Worm (Caenorhabditis elegans) whole organism, L1 larva: ENCODE data around the gene K05G3.1.
"Not testable (repeated sequence)": the region's sequence is repeated elsewhere in the genome, so short reads cannot be mapped to it uniquely, and the experiment has no call there.

Experiments used
- C04F5.9 ChIP-seq: sonication (generic microtip); optimal IDR thresholded peaks from 2 replicates; lab custom pipeline; 2016; ENCODE audit warnings: missing genetic modification characterization, missing compliant biosample characterization
- C16A3.4 ChIP-seq: fragments of 150-350 bp; optimal IDR thresholded peaks from 2 replicates; lab custom pipeline; 2014; ENCODE audit warnings: missing biosample characterization, missing genetic modification characterization
- C34B4.2 ChIP-seq: sonication (generic microtip); optimal IDR thresholded peaks from 2 replicates; lab custom pipeline; 2017; ENCODE audit warnings: mild to moderate bottlenecking, missing genetic modification characterization, missing compliant biosample characterization
- alr-1 ChIP-seq: fragments of 200-800 bp; sonication (Bioruptor generic); optimal IDR thresholded peaks from 2 replicates; lab custom pipeline; 2018; ENCODE audit warnings: borderline replicate concordance, mild to moderate bottlenecking, missing genetic modification characterization, missing compliant biosample characterization
- aly-2 ChIP-seq: fragments of 150-350 bp; optimal IDR thresholded peaks from 2 replicates; lab custom pipeline; 2014; ENCODE audit warnings: missing biosample characterization, missing genetic modification characterization
- blmp-1 ChIP-seq: fragments of 150-350 bp; optimal IDR thresholded peaks from 2 replicates; lab custom pipeline; 2014; ENCODE audit warnings: missing biosample characterization, missing genetic modification characterization
- ceh-88 ChIP-seq: fragments of 200-800 bp; sonication (Bioruptor generic); IDR thresholded peaks from 2 replicates; pipeline ENCODE4 v1.3.6; 2022; ENCODE audit warnings: missing genetic modification characterization, missing compliant biosample characterization
- dpl-1 ChIP-seq, 3 experiments: fragments of 150-350 bp in 2 of 3; sonication (generic microtip) in 1 of 3; optimal IDR thresholded peaks; 2 replicates each; lab custom pipeline; 2014 to 2017; ENCODE audit warnings: missing biosample characterization in 3 of 3, missing genetic modification characterization in 3 of 3, missing genetic modification reagents in 3 of 3
- efl-1 ChIP-seq, 4 experiments: fragments of 150-350 bp; optimal IDR thresholded peaks in 3 of 4; peaks in 1 of 4; 1 replicate in 1 of 4; 2 replicates in 3 of 4; lab custom pipeline; 2014; ENCODE audit warnings: missing biosample characterization in 2 of 4, missing genetic modification characterization in 2 of 4, missing genetic modification reagents in 2 of 4
- elt-2 ChIP-seq: sonication (generic microtip); optimal IDR thresholded peaks from 2 replicates; lab custom pipeline; 2016; ENCODE audit warnings: missing genetic modification characterization, mild to moderate bottlenecking, inconsistent platforms, missing compliant biosample characterization, missing genetic modification reagents
- elt-3 ChIP-seq, 6 experiments: fragments of 150-350 bp in 1 of 6; sonication (generic microtip); optimal IDR thresholded peaks; 2 replicates each; lab custom pipeline; 2017 to 2018; ENCODE audit warnings: missing biosample characterization in 6 of 6, missing genetic modification characterization in 6 of 6, inconsistent platforms in 1 of 6
- fkh-10 ChIP-seq: sonication (generic microtip); optimal IDR thresholded peaks from 2 replicates; lab custom pipeline; 2017; ENCODE audit warnings: missing biosample characterization, missing genetic modification reagents, missing genetic modification characterization
- fkh-4 ChIP-seq: sonication (generic microtip); optimal IDR thresholded peaks from 2 replicates; lab custom pipeline; 2016; ENCODE audit warnings: missing compliant biosample characterization, missing genetic modification characterization, borderline replicate concordance
- fkh-8 ChIP-seq: sonication (generic microtip); optimal IDR thresholded peaks from 2 replicates; lab custom pipeline; 2016; ENCODE audit warnings: mild to moderate bottlenecking, missing genetic modification characterization, missing compliant biosample characterization
- hlh-17 ChIP-seq: fragments of 200-800 bp; sonication (Bioruptor generic); optimal IDR thresholded peaks from 2 replicates; lab custom pipeline; 2018; ENCODE audit warnings: missing genetic modification characterization, mild to moderate bottlenecking, missing compliant biosample characterization, moderate library complexity, borderline replicate concordance
- isw-1 ChIP-seq: fragments of 200-800 bp; sonication (Bioruptor generic); IDR thresholded peaks from 2 replicates; pipeline ENCODE4 v1.3.6; 2022; ENCODE audit warnings: missing genetic modification characterization, missing compliant biosample characterization
- lin-35 ChIP-seq, 2 experiments: fragments of 150-350 bp; optimal IDR thresholded peaks; 2 replicates each; lab custom pipeline; 2014; ENCODE audit warnings: missing biosample characterization in 2 of 2, missing genetic modification characterization in 2 of 2, missing genetic modification reagents in 2 of 2
- lir-3 ChIP-seq: sonication (generic microtip); optimal IDR thresholded peaks from 2 replicates; lab custom pipeline; 2016; ENCODE audit warnings: mild to moderate bottlenecking, missing genetic modification characterization, moderate library complexity, missing compliant biosample characterization; ENCODE audit not compliant: poor library complexity
- mdl-1 ChIP-seq, 2 experiments: fragments of 150-350 bp; optimal IDR thresholded peaks; 2 replicates each; lab custom pipeline; 2014 to 2017; ENCODE audit warnings: missing biosample characterization in 2 of 2, missing genetic modification characterization in 2 of 2, inconsistent platforms in 1 of 2
- nhr-11 ChIP-seq: fragments of 150-350 bp; optimal IDR thresholded peaks from 2 replicates; lab custom pipeline; 2014; ENCODE audit warnings: missing biosample characterization, missing genetic modification characterization
- nhr-12 ChIP-seq: sonication (generic microtip); optimal IDR thresholded peaks from 2 replicates; lab custom pipeline; 2017; ENCODE audit warnings: missing biosample characterization, missing genetic modification characterization
- nhr-28 ChIP-seq: fragments of 150-350 bp; optimal IDR thresholded peaks from 2 replicates; lab custom pipeline; 2014; ENCODE audit warnings: missing biosample characterization, missing genetic modification characterization
- nhr-77 ChIP-seq: fragments of 150-350 bp; optimal IDR thresholded peaks from 2 replicates; lab custom pipeline; 2014; ENCODE audit warnings: missing biosample characterization, missing genetic modification characterization
- rnt-1 ChIP-seq: sonication (generic microtip); optimal IDR thresholded peaks from 2 replicates; lab custom pipeline; 2016; ENCODE audit warnings: mild to moderate bottlenecking, missing genetic modification characterization, moderate library complexity, missing compliant biosample characterization
- skn-1 ChIP-seq: fragments of 150-350 bp; optimal IDR thresholded peaks from 2 replicates; lab custom pipeline; 2014; ENCODE audit warnings: missing biosample characterization, missing genetic modification characterization
- snu-23 ChIP-seq: sonication (generic microtip); optimal IDR thresholded peaks from 2 replicates; lab custom pipeline; 2016; ENCODE audit warnings: missing genetic modification characterization, missing compliant biosample characterization
- sptf-1 ChIP-seq: fragments of 150-350 bp; optimal IDR thresholded peaks from 2 replicates; lab custom pipeline; 2014; ENCODE audit warnings: missing biosample characterization, missing genetic modification characterization
- tbx-2 ChIP-seq: sonication (generic microtip); optimal IDR thresholded peaks from 2 replicates; lab custom pipeline; 2016; ENCODE audit warnings: missing genetic modification characterization, missing compliant biosample characterization
- tlp-1 ChIP-seq: fragments of 150-350 bp; optimal IDR thresholded peaks from 2 replicates; lab custom pipeline; 2014; ENCODE audit warnings: missing biosample characterization, missing genetic modification characterization
- unc-130 ChIP-seq: fragments of 150-350 bp; optimal IDR thresholded peaks from 2 replicates; lab custom pipeline; 2017; ENCODE audit warnings: missing biosample characterization, missing genetic modification characterization, inconsistent platforms
- unc-62 ChIP-seq: fragments of 150-350 bp; optimal IDR thresholded peaks from 2 replicates; lab custom pipeline; 2014; ENCODE audit warnings: missing biosample characterization, missing genetic modification reagents, missing genetic modification characterization
- unc-86 ChIP-seq: sonication (generic microtip); optimal IDR thresholded peaks from 2 replicates; lab custom pipeline; 2016; ENCODE audit warnings: missing genetic modification characterization, missing compliant biosample characterization
- vab-15 ChIP-seq: sonication (generic microtip); optimal IDR thresholded peaks from 2 replicates; lab custom pipeline; 2017; ENCODE audit warnings: missing genotype, mild to moderate bottlenecking, missing genetic modification characterization, missing compliant biosample characterization
- zag-1 ChIP-seq: fragments of 150-350 bp; optimal IDR thresholded peaks from 2 replicates; lab custom pipeline; 2014; ENCODE audit warnings: missing biosample characterization, missing genetic modification characterization

Gene K05G3.1

DNA sequence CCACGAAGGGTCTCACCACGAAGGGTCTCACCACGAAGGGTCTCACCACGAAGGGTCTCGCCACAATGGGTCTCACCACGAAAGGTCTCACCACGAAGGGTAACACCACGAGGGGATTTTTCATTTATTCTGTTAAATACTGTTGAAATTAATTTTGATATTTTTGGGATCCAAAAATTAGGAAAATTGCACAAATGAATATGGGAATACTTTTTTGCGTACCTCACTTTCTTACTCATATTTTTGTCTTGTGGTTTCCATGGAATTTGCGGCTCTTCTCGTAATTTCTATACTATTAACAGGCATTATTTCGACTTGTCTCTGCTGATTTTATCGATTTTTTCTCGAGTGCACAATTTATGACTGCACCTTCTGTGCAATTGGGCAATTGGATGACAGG is 4.2 kb downstream of the K05G3.1 start, which contains the start of gene T25D1.3:
Gene T25D1.3, plus strand, starts transcription at position 301 of the 400 bp plus-strand sequence.
- TF ChIP-seq zag-1 (tag; lab: Kevin White, UChicago) (no peak), C16A3.4 (tag; lab: Kevin White, UChicago) (no peak), rnt-1 (tag; lab: Kevin White, UChicago) (no peak), dpl-1 (GFP tag; optimal IDR thresholded peaks at IDR 0.05; lab: Kevin White, UChicago) (no peak), aly-2 (tag; lab: Kevin White, UChicago) (no peak), C34B4.2 (tag; lab: Kevin White, UChicago) (no peak), fkh-4 (tag; lab: Kevin White, UChicago) (no peak), sptf-1 (no peak), skn-1 (tag; lab: Kevin White, UChicago) (no peak), ceh-88 (GFP tag; lab: Robert Waterston, UW) (no peak), unc-86 (tag; lab: Kevin White, UChicago) (no peak), hlh-17 (GFP tag; lab: Kevin White, UChicago) (no peak), nhr-12 (no peak), blmp-1 (tag; lab: Kevin White, UChicago) (no peak), tbx-2 (tag; lab: Kevin White, UChicago) (no peak), unc-130 (tag; lab: Kevin White, UChicago) (no peak), C04F5.9 (tag; lab: Kevin White, UChicago) (no peak), tlp-1 (tag; lab: Kevin White, UChicago) (no peak), isw-1 (no peak), lin-35 (GFP tag; optimal IDR thresholded peaks at IDR 0.05; lab: Kevin White, UChicago) (no peak)

DNA sequence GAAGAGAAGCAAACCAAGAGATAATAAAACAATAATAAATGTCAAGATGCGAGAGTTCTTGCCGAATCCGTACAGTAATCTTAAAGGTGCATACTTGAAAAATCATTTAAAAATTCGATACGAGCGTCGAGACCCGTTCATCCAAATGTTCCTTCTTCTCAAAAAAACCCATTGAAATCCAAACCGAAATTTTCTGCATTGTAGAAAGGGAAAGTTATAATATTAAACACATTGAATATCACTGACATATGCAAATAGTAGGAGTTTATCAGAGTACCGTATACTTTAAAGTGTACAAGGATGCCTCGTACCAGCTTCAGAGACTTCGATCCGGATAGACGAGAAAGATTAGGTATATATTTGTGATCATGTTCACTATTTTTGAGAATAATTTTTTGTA is 14.1 kb downstream of the K05G3.1 start, which contains the start of gene T25D1.2:
Gene T25D1.2, plus strand, starts transcription at position 301 of the 400 bp plus-strand sequence.
- not testable (repeated sequence) for TF ChIP-seq isw-1; nhr-28 (tag; lab: Kevin White, UChicago); C04F5.9 (tag; lab: Kevin White, UChicago)

ce11 chrX:16518771-16519170 is 17.6 kb downstream of the K05G3.1 start:
- TF ChIP-seq alr-1 (tag; lab: Kevin White, UChicago) (no peak), efl-1 (optimal IDR thresholded peaks at IDR 0.05; lab: Kevin White, UChicago) (no peak), efl-1 (GFP tag; optimal IDR thresholded peaks at IDR 0.05 in 1 of 2; lab: Kevin White, UChicago) (peak in 1 of 2 experiments; percentile 55), tlp-1 (tag; lab: Kevin White, UChicago) (no peak), fkh-8 (tag; lab: Kevin White, UChicago) (no peak)
- TF ChIP-seq, all 84 proteins: peak for 1

DNA sequence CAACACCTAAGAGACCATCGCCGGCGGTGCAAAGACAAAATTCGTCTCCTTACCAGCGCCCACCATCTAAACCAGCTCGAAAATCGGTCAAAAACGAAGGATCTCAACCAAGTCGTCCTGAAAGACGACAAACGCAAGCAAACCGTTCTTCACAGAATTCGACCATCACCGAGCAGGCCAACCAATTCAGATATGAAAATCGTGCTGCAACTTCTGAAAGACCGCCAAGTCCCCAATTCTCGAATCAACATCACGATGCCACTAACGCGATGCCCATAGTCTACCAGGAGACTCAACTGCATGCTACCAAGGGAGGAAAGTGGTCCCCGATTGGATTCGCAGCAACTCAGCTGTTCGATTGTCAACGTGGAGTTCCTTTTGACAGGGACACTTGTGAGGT is 18.4 kb downstream of the K05G3.1 start, which contains the start of gene T25D1.1:
Gene T25D1.1, plus strand, starts transcription at position 301 of the 400 bp plus-strand sequence.
- TF ChIP-seq vab-15 (tag; lab: Kevin White, UChicago) (no peak), fkh-8 (tag; lab: Kevin White, UChicago) (no peak), mdl-1 (tag; optimal IDR thresholded peaks at IDR 0.05; lab: Kevin White, UChicago) (no peak), elt-3 (tag; optimal IDR thresholded peaks at IDR 0.05; lab: Kevin White, UChicago) (no peak), unc-62 (no peak), blmp-1 (tag; lab: Kevin White, UChicago) (no peak), nhr-28 (tag; lab: Kevin White, UChicago) (no peak), lir-3 (tag; lab: Kevin White, UChicago) (no peak), elt-2 (tag; lab: Kevin White, UChicago) (no peak), sptf-1 (no peak), tlp-1 (tag; lab: Kevin White, UChicago) (no peak), nhr-77 (tag; lab: Kevin White, UChicago) (no peak), nhr-11 (tag; lab: Kevin White, UChicago) (no peak), fkh-10 (GFP tag; lab: Kevin White, UChicago) (no peak), snu-23 (GFP tag; lab: Kevin White, UChicago) (no peak), aly-2 (tag; lab: Kevin White, UChicago) (no peak)
